Worm (Caenorhabditis elegans): ENCODE data around the gene asp-13.

asp-13 gene

DNA sequence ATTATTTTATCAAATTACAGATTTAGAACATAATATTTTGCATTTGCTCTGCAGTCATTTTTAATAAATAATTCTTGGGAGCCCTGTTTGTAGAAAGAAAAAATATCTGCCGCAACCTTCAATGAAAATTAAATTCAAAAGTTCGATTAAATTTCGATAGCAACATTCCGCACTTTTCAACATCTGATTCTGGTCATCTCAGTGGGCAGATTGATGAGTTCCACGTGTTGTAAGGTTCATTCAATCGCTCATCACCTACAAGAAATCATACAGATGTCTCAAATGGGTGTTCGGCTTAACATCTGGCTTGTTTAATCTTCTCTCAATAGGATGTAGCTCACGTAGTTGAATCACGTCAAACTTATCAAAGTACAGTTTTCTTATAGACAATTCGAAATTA lies 43.0 kb downstream of the asp-13 start:
- TF ChIP-seq nhr-27 (tag; optimal IDR thresholded peaks at IDR 0.05) (no peak), bed-2 (GFP tag; IDR thresholded peaks at IDR 0.05) (no peak), K12H6.12 (tag; optimal IDR thresholded peaks at IDR 0.05) (no peak), die-1 (tag; optimal IDR thresholded peaks at IDR 0.05) (no peak), aptf-2 (GFP tag; conservative IDR thresholded peaks at IDR 0.05) (no peak), efl-1 (GFP tag; optimal IDR thresholded peaks at IDR 0.05) (no peak), D2030.7 (GFP tag; IDR thresholded peaks at IDR 0.05) (no peak), T07F8.4 (tag; optimal IDR thresholded peaks at IDR 0.05) (no peak), rcor-1 (GFP tag; IDR thresholded peaks at IDR 0.05) (no peak), rpc-1 (optimal IDR thresholded peaks at IDR 0.05) (no peak), rpc-1 (tag; optimal IDR thresholded peaks at IDR 0.05) (no peak), attf-5 (GFP tag; optimal IDR thresholded peaks at IDR 0.05) (no peak), B0035.1 (tag; optimal IDR thresholded peaks at IDR 0.05) (no peak), ztf-3 (GFP tag; optimal IDR thresholded peaks at IDR 0.05) (no peak), F52B5.7 (tag; optimal IDR thresholded peaks at IDR 0.05) (no peak), atf-7 (tag; optimal IDR thresholded peaks at IDR 0.05) (no peak), let-607 (tag; optimal IDR thresholded peaks at IDR 0.05) (no peak), Y53F4B.3 (GFP tag; IDR thresholded peaks at IDR 0.05) (no peak)

ce11 chrV:8599192-8599591 lies 43.8 kb downstream of the asp-13 start, which contains the start of gene F41E6.7:
Gene F41E6.7 (minus strand): TSS chrV:8599292.
- TF ChIP-seq athp-1 (tag; optimal IDR thresholded peaks at IDR 0.05), result no peak

DNA sequence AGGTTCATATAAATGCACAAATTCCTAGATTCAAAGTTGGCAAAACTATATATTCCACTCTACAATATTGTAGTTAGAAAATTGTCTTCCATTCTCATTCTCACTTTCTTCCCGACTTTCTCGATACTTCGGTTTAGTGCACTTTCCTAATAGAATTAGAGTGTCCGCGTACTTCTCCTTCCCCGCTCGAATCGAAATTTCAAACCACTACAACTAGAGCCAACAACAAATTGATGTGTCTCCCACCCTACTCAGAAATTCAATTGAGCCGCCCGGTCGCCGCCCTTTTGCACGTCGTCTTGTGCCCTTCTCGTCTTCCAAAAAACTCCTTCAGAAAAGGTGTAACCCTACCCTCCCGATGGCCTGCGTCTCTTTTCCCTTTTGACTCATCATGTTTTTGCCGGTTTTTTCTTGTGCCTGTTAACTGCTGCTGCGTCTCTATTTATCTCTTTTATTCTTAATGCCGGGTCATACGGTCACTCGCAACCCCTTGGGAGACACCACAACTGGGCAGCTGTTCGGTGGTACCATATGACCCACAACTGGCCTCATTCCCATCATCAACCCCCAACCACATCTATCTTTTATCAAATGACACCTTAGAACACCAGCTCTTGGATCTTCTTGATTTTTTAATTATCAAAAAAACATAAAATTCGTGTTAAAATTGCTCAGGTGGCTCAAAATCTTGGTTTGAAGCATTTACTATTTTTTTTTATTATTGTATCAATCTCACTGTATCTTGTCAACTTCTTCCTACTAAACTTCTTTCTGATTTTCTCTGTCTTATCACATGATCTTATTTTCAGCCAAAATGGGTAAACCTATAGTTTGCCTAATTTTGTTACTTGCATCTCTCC lies 48.7 kb downstream of the asp-13 start, which contains the start of gene tag-196:
TSS of gene tag-196 (plus strand) at position 810 of the 860 bp plus-strand sequence.
- no peak for TF ChIP-seq rec-8 (tag; optimal IDR thresholded peaks at IDR 0.05)
- 0 out of 2 replicates have a peak, but pooled peaks have one; percentile 14 for TF ChIP-seq egl-44 (GFP tag; IDR thresholded peaks at IDR 0.05)
- no peak for TF ChIP-seq lin-26 (GFP tag; IDR thresholded peaks at IDR 0.05)
- no peak for TF ChIP-seq ceh-40 (GFP tag; IDR thresholded peaks at IDR 0.05)

- TF ChIP-seq egl-44 (GFP tag; IDR thresholded peaks at IDR 0.05), result no peak
- TF ChIP-seq efl-1 (GFP tag; optimal IDR thresholded peaks at IDR 0.05), result no peak
- TF ChIP-seq F55B11.4 (tag; optimal IDR thresholded peaks at IDR 0.05; ENCODE audit: borderline replicate concordance, insufficient read depth), result no peak
- TF ChIP-seq ceh-100 (GFP tag; IDR thresholded peaks at IDR 0.05), result no peak
- TF ChIP-seq bed-2 (GFP tag; IDR thresholded peaks at IDR 0.05), result no peak
- TF ChIP-seq ceh-91 (GFP tag; IDR thresholded peaks at IDR 0.05), result no peak
- TF ChIP-seq mxl-1 (tag; optimal IDR thresholded peaks at IDR 0.05), result no peak
- no peak for TF ChIP-seq atf-7 (tag; optimal IDR thresholded peaks at IDR 0.05)
- no peak for TF ChIP-seq mel-28 (tag; optimal IDR thresholded peaks at IDR 0.05; ENCODE audit: borderline replicate concordance)
- TF ChIP-seq cebp-2 (GFP tag; IDR thresholded peaks at IDR 0.05), result no peak
- TF ChIP-seq snpc-3.4 (tag; optimal IDR thresholded peaks at IDR 0.05), result no peak
- TF ChIP-seq ceh-58 (GFP tag; IDR thresholded peaks at IDR 0.05), result no peak
- TF ChIP-seq unc-62 (GFP tag; optimal IDR thresholded peaks at IDR 0.05), result no peak
- no peak for TF ChIP-seq F39B2.1 (GFP tag; IDR thresholded peaks at IDR 0.05)
- TF ChIP-seq F23B12.7 (tag; optimal IDR thresholded peaks at IDR 0.05; ENCODE audit: insufficient read depth), result no peak
- TF ChIP-seq F57C9.4 (tag; optimal IDR thresholded peaks at IDR 0.05), result no peak
- no peak for TF ChIP-seq madf-3 (GFP tag; IDR thresholded peaks at IDR 0.05)
Measured at ce11 chrV:8592691-8593307, 50.2 kb downstream of the asp-13 start.

All from whole organism, young adult.